Fruit fly (Drosophila melanogaster) whole organism, prepupa: ENCODE measurements around the gene CG10674.

Experiments
- Blimp-1 ChIP-seq: fragments of 200-800 bp; sonication (Bioruptor generic); optimal IDR thresholded peaks from 3 replicates; lab custom pipeline; 2017; ENCODE audit warnings: missing biosample characterization, missing genetic modification characterization, mild to moderate bottlenecking, moderate library complexity, missing genetic modification reagents
- CG10631 ChIP-seq: fragments of 200-800 bp; sonication (Bioruptor generic); optimal IDR thresholded peaks from 2 replicates; lab custom pipeline; 2016; ENCODE audit warnings: missing biosample characterization, missing genetic modification characterization
- CG10669 ChIP-seq: fragments of 200-800 bp; sonication (Bioruptor generic); optimal IDR thresholded peaks from 3 replicates; lab custom pipeline; 2018; ENCODE audit warnings: missing biosample characterization, mild to moderate bottlenecking, missing genetic modification characterization, moderate library complexity
- CG11294 ChIP-seq: fragments of 200-800 bp; sonication (Bioruptor generic); IDR thresholded peaks from 2 replicates; pipeline ENCODE4 v1.3.6; 2022; ENCODE audit warnings: missing biosample characterization, missing genetic modification characterization
- CG11762 ChIP-seq: fragments of 200-800 bp; sonication (Bioruptor generic); optimal IDR thresholded peaks from 3 replicates; lab custom pipeline; 2016; ENCODE audit warnings: missing biosample characterization, missing genetic modification characterization; ENCODE audit not compliant: insufficient read depth
- CG11902 ChIP-seq: fragments of 200-800 bp; sonication (Bioruptor generic); optimal IDR thresholded peaks from 3 replicates; lab custom pipeline; 2016; ENCODE audit warnings: missing biosample characterization, missing genetic modification characterization
- CG15336 ChIP-seq: fragments of 200-800 bp; sonication (Bioruptor generic); IDR thresholded peaks from 2 replicates; pipeline ENCODE4 v1.3.6; 2022; ENCODE audit warnings: missing biosample characterization, missing genetic modification characterization
- CG1621 ChIP-seq: fragments of 200-800 bp; sonication (Bioruptor generic); optimal IDR thresholded peaks from 3 replicates; lab custom pipeline; 2018; ENCODE audit warnings: missing biosample characterization, mild to moderate bottlenecking, missing genetic modification characterization
- CG16779 ChIP-seq: fragments of 200-800 bp; sonication (Bioruptor generic); optimal IDR thresholded peaks from 3 replicates; lab custom pipeline; 2017; ENCODE audit warnings: missing biosample characterization, mild to moderate bottlenecking, missing genetic modification characterization
- CG3032 ChIP-seq: fragments of 200-800 bp; optimal IDR thresholded peaks from 2 replicates; lab custom pipeline; 2019; ENCODE audit warnings: missing biosample characterization, mild to moderate bottlenecking, missing genetic modification characterization, moderate library complexity
- CG31627 ChIP-seq: fragments of 200-800 bp; sonication (Bioruptor generic); optimal IDR thresholded peaks from 3 replicates; lab custom pipeline; 2016; ENCODE audit warnings: missing biosample characterization, missing genetic modification characterization
- CG32006 ChIP-seq: fragments of 200-800 bp; sonication (Bioruptor generic); optimal IDR thresholded peaks from 3 replicates; lab custom pipeline; 2017; ENCODE audit warnings: missing biosample characterization, mild to moderate bottlenecking, missing genetic modification characterization
- CG3919 ChIP-seq: fragments of 200-800 bp; sonication (Bioruptor generic); optimal IDR thresholded peaks from 3 replicates; lab custom pipeline; 2016; ENCODE audit warnings: missing biosample characterization, missing genetic modification characterization
- CG6276 ChIP-seq: fragments of 200-800 bp; sonication (Bioruptor generic); optimal IDR thresholded peaks from 2 replicates; lab custom pipeline; 2017; ENCODE audit warnings: missing biosample characterization, mild to moderate bottlenecking, missing genetic modification characterization
- CG6792 ChIP-seq: fragments of 200-800 bp; sonication (Bioruptor generic); optimal IDR thresholded peaks from 3 replicates; lab custom pipeline; 2016; ENCODE audit warnings: missing biosample characterization, missing genetic modification characterization
- CG6808 ChIP-seq: fragments of 200-800 bp; sonication (Bioruptor generic); optimal IDR thresholded peaks from 3 replicates; lab custom pipeline; 2017; ENCODE audit warnings: missing biosample characterization, missing genetic modification characterization, mild to moderate bottlenecking, moderate library complexity, missing genetic modification reagents
- CG6854 ChIP-seq: fragments of 200-800 bp; sonication (Bioruptor generic); optimal IDR thresholded peaks from 2 replicates; lab custom pipeline; 2017; ENCODE audit warnings: missing biosample characterization, mild to moderate bottlenecking, missing genetic modification characterization
- CG7368 ChIP-seq: fragments of 200-800 bp; sonication (Bioruptor generic); optimal IDR thresholded peaks from 3 replicates; lab custom pipeline; 2016; ENCODE audit warnings: missing biosample characterization, missing genetic modification characterization
- CG8119 ChIP-seq: fragments of 200-800 bp; sonication (Bioruptor generic); IDR thresholded peaks from 3 replicates; pipeline ENCODE4 v1.3.6; 2022; ENCODE audit warnings: missing biosample characterization, missing genetic modification characterization
- CG8319 ChIP-seq: fragments of 200-800 bp; sonication (Bioruptor generic); optimal IDR thresholded peaks from 3 replicates; lab custom pipeline; 2016; ENCODE audit warnings: missing biosample characterization, missing genetic modification characterization
- CG8632 ChIP-seq: fragments of 200-800 bp; sonication (Bioruptor generic); optimal IDR thresholded peaks from 3 replicates; lab custom pipeline; 2016; ENCODE audit warnings: missing biosample characterization, missing genetic modification characterization
- CG9139 ChIP-seq: fragments of 200-800 bp; sonication (Bioruptor generic); optimal IDR thresholded peaks from 3 replicates; lab custom pipeline; 2017; ENCODE audit warnings: missing biosample characterization, mild to moderate bottlenecking, missing genetic modification characterization
- Eip75B ChIP-seq: fragments of 200-800 bp; sonication (Bioruptor generic); optimal IDR thresholded peaks from 3 replicates; lab custom pipeline; 2016; ENCODE audit warnings: missing biosample characterization, missing genetic modification characterization
- Eip78C ChIP-seq: fragments of 200-800 bp; sonication (Bioruptor generic); peaks from one replicate; lab custom pipeline; 2016; ENCODE audit warnings: missing biosample characterization, missing genetic modification characterization
- Eip93F ChIP-seq: fragments of 200-800 bp; sonication (Bioruptor generic); optimal IDR thresholded peaks from 2 replicates; lab custom pipeline; 2016; ENCODE audit warnings: missing biosample characterization, mild to moderate bottlenecking, missing genetic modification characterization
- Ets96B ChIP-seq: fragments of 200-800 bp; optimal IDR thresholded peaks from 2 replicates; lab custom pipeline; 2019; ENCODE audit warnings: missing biosample characterization, mild to moderate bottlenecking, missing genetic modification characterization, moderate library complexity
- Hr4 ChIP-seq: fragments of 200-800 bp; sonication (Bioruptor generic); optimal IDR thresholded peaks from 3 replicates; lab custom pipeline; 2016; ENCODE audit warnings: missing biosample characterization, missing genetic modification characterization
- Lpt ChIP-seq: fragments of 200-800 bp; sonication (Bioruptor generic); optimal IDR thresholded peaks from 3 replicates; lab custom pipeline; 2016; ENCODE audit warnings: missing biosample characterization, missing genetic modification characterization
- OdsH ChIP-seq: fragments of 200-800 bp; sonication (Bioruptor generic); optimal IDR thresholded peaks from 3 replicates; lab custom pipeline; 2016; ENCODE audit warnings: missing biosample characterization, missing genetic modification characterization
- Smox ChIP-seq: fragments of 200-800 bp; sonication (Bioruptor generic); optimal IDR thresholded peaks from 3 replicates; lab custom pipeline; 2016; ENCODE audit warnings: missing biosample characterization, missing genetic modification characterization
- Sox102F ChIP-seq: fragments of 200-800 bp; sonication (Bioruptor generic); optimal IDR thresholded peaks from 2 replicates; lab custom pipeline; 2016; ENCODE audit warnings: missing biosample characterization, mild to moderate bottlenecking, missing genetic modification characterization
- Sox14 ChIP-seq: fragments of 200-800 bp; sonication (Bioruptor generic); optimal IDR thresholded peaks from 3 replicates; lab custom pipeline; 2016; ENCODE audit warnings: missing biosample characterization, missing genetic modification characterization
- Sox15 ChIP-seq: fragments of 200-800 bp; sonication (Bioruptor generic); optimal IDR thresholded peaks from 3 replicates; lab custom pipeline; 2016; ENCODE audit warnings: missing biosample characterization, missing genetic modification characterization
- achi ChIP-seq: fragments of 200-800 bp; sonication (Bioruptor generic); optimal IDR thresholded peaks from 3 replicates; lab custom pipeline; 2016; ENCODE audit warnings: missing biosample characterization, missing genetic modification characterization
- cyc ChIP-seq: fragments of 200-800 bp; sonication (Bioruptor generic); optimal IDR thresholded peaks from 3 replicates; lab custom pipeline; 2016; ENCODE audit warnings: missing biosample characterization, missing genetic modification characterization
- dsx ChIP-seq: fragments of 200-800 bp; optimal IDR thresholded peaks from 3 replicates; lab custom pipeline; 2019; ENCODE audit warnings: missing biosample characterization, mild to moderate bottlenecking, missing genetic modification characterization, moderate library complexity; ENCODE audit not compliant: poor library complexity, severe bottlenecking
- esn ChIP-seq: fragments of 200-800 bp; sonication (Bioruptor generic); optimal IDR thresholded peaks from 2 replicates; lab custom pipeline; 2016; ENCODE audit warnings: missing biosample characterization, mild to moderate bottlenecking, missing genetic modification characterization, moderate library complexity
- fd85E ChIP-seq: fragments of 200-800 bp; sonication (Bioruptor generic); optimal IDR thresholded peaks from 3 replicates; lab custom pipeline; 2016; ENCODE audit warnings: missing biosample characterization, missing genetic modification characterization
- lz ChIP-seq: fragments of 200-800 bp; sonication (Bioruptor generic); optimal IDR thresholded peaks from 3 replicates; lab custom pipeline; 2016; ENCODE audit warnings: missing biosample characterization, missing genetic modification characterization
- net ChIP-seq: fragments of 200-800 bp; sonication (Bioruptor generic); optimal IDR thresholded peaks from 3 replicates; lab custom pipeline; 2016; ENCODE audit warnings: missing biosample characterization, missing genetic modification characterization
- pdm3 ChIP-seq: fragments of 200-800 bp; sonication (Bioruptor generic); optimal IDR thresholded peaks from 3 replicates; lab custom pipeline; 2016; ENCODE audit warnings: missing biosample characterization, missing genetic modification characterization
- salr ChIP-seq, 2 experiments: fragments of 200-800 bp; sonication (Bioruptor generic); optimal IDR thresholded peaks; 3 replicates each; lab custom pipeline; 2016 to 2018; ENCODE audit warnings: missing biosample characterization in 2 of 2, missing genetic modification characterization in 2 of 2, mild to moderate bottlenecking in 1 of 2
- spab ChIP-seq: fragments of 200-800 bp; sonication (Bioruptor generic); optimal IDR thresholded peaks from 2 replicates; lab custom pipeline; 2017; ENCODE audit warnings: missing biosample characterization, mild to moderate bottlenecking, missing genetic modification characterization, missing genetic modification reagents
- ss ChIP-seq, 2 experiments: fragments of 200-800 bp; sonication (Bioruptor generic); optimal IDR thresholded peaks; 2 replicates in 1 of 2; 3 replicates in 1 of 2; lab custom pipeline; 2017 to 2018; ENCODE audit warnings: mild to moderate bottlenecking in 2 of 2, missing biosample characterization in 2 of 2, missing genetic modification characterization in 2 of 2, moderate library complexity in 1 of 2
- vri ChIP-seq: fragments of 200-800 bp; sonication (Bioruptor generic); optimal IDR thresholded peaks from 3 replicates; lab custom pipeline; 2016; ENCODE audit warnings: missing biosample characterization, mild to moderate bottlenecking, missing genetic modification characterization

CG10674 gene

dm6 chr3L:5172470-5172869 lies 36.4 kb upstream of the CG10674 start:
- TF ChIP-seq CG32006 (GFP tag; lab: Kevin White, UChicago) (no peak), Hr4 (GFP tag; lab: Kevin White, UChicago) (no peak), CG15336 (no peak), CG8319 (GFP tag; lab: Kevin White, UChicago) (no peak), CG6854 (no peak), Blimp-1 (GFP tag; lab: Kevin White, UChicago) (no peak), lz (GFP tag; lab: Kevin White, UChicago) (no peak), dsx (no peak), vri (GFP tag; lab: Kevin White, UChicago) (no peak), spab (GFP tag; lab: Kevin White, UChicago) (no peak), CG31627 (GFP tag; lab: Kevin White, UChicago) (no peak), OdsH (GFP tag; lab: Kevin White, UChicago) (no peak), CG3032 (tag; lab: Kevin White, UChicago) (no peak), Eip93F (no peak), Smox (GFP tag; lab: Kevin White, UChicago) (no peak), Sox14 (GFP tag; lab: Kevin White, UChicago) (no peak), Sox15 (GFP tag; lab: Kevin White, UChicago) (no peak), fd85E (GFP tag; lab: Kevin White, UChicago) (no peak), CG10669 (GFP tag; lab: Kevin White, UChicago) (no peak)
- TF ChIP-seq, all 60 proteins: peak for 0

- no peak for TF ChIP-seq CG1621
- peak; percentile 69 for TF ChIP-seq lz (GFP tag; lab: Kevin White, UChicago)
- peak; percentile 65 for TF ChIP-seq achi (GFP tag; lab: Kevin White, UChicago)
- TF ChIP-seq salr (GFP tag; optimal IDR thresholded peaks at IDR 0.05; lab: Kevin White, UChicago), result no peak
- peak; percentile 20 for TF ChIP-seq CG3032 (tag; lab: Kevin White, UChicago)
- TF ChIP-seq esn (GFP tag; lab: Kevin White, UChicago), result peak; percentile 76
- peak; percentile 12 for TF ChIP-seq CG11762
- TF ChIP-seq CG8632 (GFP tag; lab: Kevin White, UChicago), result peak; percentile 56
- no peak for TF ChIP-seq Eip78C (GFP tag; lab: Kevin White, UChicago)
- TF ChIP-seq ss (GFP tag; optimal IDR thresholded peaks at IDR 0.05; lab: Kevin White, UChicago), result peak in 1 of 2 experiments; percentile 54
- TF ChIP-seq Eip75B, result no peak
- peak; percentile 51 for TF ChIP-seq CG6808
- TF ChIP-seq CG11294 (GFP tag; lab: Robert Waterston, UW), result 0 out of 2 replicates have a peak, but pooled peaks have one; percentile 29
- TF ChIP-seq CG10631 (GFP tag; lab: Kevin White, UChicago), result peak; percentile 60
- TF ChIP-seq CG31627 (GFP tag; lab: Kevin White, UChicago), result no peak
- TF ChIP-seq pdm3 (GFP tag; lab: Kevin White, UChicago), result no peak
- no peak for TF ChIP-seq Sox102F (GFP tag; lab: Kevin White, UChicago)
- TF ChIP-seq CG7368 (GFP tag; lab: Kevin White, UChicago), result peak; percentile 66
- peak; percentile 63; the same call in 2 of the 3 replicates for TF ChIP-seq CG8119
- no peak for TF ChIP-seq CG6276 (GFP tag; lab: Kevin White, UChicago)
- no peak for TF ChIP-seq CG3919 (GFP tag; lab: Kevin White, UChicago)
- TF ChIP-seq CG8319 (GFP tag; lab: Kevin White, UChicago), result peak; percentile 32
- TF ChIP-seq CG9139 (GFP tag; lab: Kevin White, UChicago), result no peak
- no peak for TF ChIP-seq CG6854
- no peak for TF ChIP-seq CG16779 (tag; lab: Kevin White, UChicago)
- peak; percentile 2 for TF ChIP-seq Lpt (GFP tag; lab: Kevin White, UChicago)
- peak; percentile 71 for TF ChIP-seq CG6792 (GFP tag; lab: Kevin White, UChicago)
- TF ChIP-seq CG11902 (GFP tag; lab: Kevin White, UChicago), result peak; percentile 34
- no peak for TF ChIP-seq net
- peak; percentile 68 for TF ChIP-seq cyc (GFP tag; lab: Kevin White, UChicago)
- peak; percentile 32 for TF ChIP-seq Sox15 (GFP tag; lab: Kevin White, UChicago)
- peak; percentile 49 for TF ChIP-seq Sox14 (GFP tag; lab: Kevin White, UChicago)
- peak; percentile 61; the same call in 1 of the 2 replicates for TF ChIP-seq CG15336
- TF ChIP-seq Ets96B (tag; lab: Kevin White, UChicago), result peak; percentile 34
- TF ChIP-seq, all 60 proteins: peak for 21
These were observed 19.0 kb upstream of the CG10674 start for dm6 chr3L:5154917-5155613.
